Worm (Caenorhabditis elegans) whole organism, mixed stage, embryonic: ENCODE results near the gene T01H3.2.

Experiments
- cnd-1 ChIP-seq: fragments of 200-800 bp; sonication (Bioruptor generic); optimal IDR thresholded peaks from 2 replicates; lab custom pipeline; 2018; ENCODE audit warnings: mild to moderate bottlenecking, missing genetic modification characterization, missing compliant biosample characterization
- hlh-1 ChIP-seq: fragments of 150-350 bp; optimal IDR thresholded peaks from 2 replicates; lab custom pipeline; 2014; ENCODE audit warnings: missing biosample characterization, missing genetic modification reagents, missing genetic modification characterization
- lin-13 ChIP-seq: fragments of 150-350 bp; optimal IDR thresholded peaks from 2 replicates; lab custom pipeline; 2014; ENCODE audit warnings: missing biosample characterization, missing genetic modification characterization
- lsy-2 ChIP-seq: fragments of 150-350 bp; optimal IDR thresholded peaks from 2 replicates; lab custom pipeline; 2014; ENCODE audit warnings: missing biosample characterization, missing genetic modification characterization
- mep-1 ChIP-seq: fragments of 150-350 bp; optimal IDR thresholded peaks from 2 replicates; lab custom pipeline; 2017; ENCODE audit warnings: missing biosample characterization, missing genetic modification reagents, missing genetic modification characterization, inconsistent platforms
- nhr-12 ChIP-seq: fragments of 150-350 bp; optimal IDR thresholded peaks from 2 replicates; lab custom pipeline; 2014; ENCODE audit warnings: missing biosample characterization, missing genetic modification characterization
- nhr-237 ChIP-seq: fragments of 150-350 bp; optimal IDR thresholded peaks from 2 replicates; lab custom pipeline; 2014; ENCODE audit warnings: missing biosample characterization, missing genetic modification characterization
- nhr-76 ChIP-seq: sonication (generic microtip); optimal IDR thresholded peaks from 2 replicates; lab custom pipeline; 2017; ENCODE audit warnings: missing biosample characterization, missing genetic modification characterization
- unc-62 ChIP-seq: fragments of 150-350 bp; optimal IDR thresholded peaks from 2 replicates; lab custom pipeline; 2014; ENCODE audit warnings: missing biosample characterization, missing genetic modification reagents, missing genetic modification characterization

- TF ChIP-seq cnd-1 (tag; lab: Kevin White, UChicago) (no peak), nhr-76 (tag; lab: Kevin White, UChicago) (no peak), lin-13 (no peak), lsy-2 (tag; lab: Kevin White, UChicago) (no peak), unc-62 (no peak), nhr-12 (no peak), hlh-1 (tag; lab: Kevin White, UChicago) (no peak), nhr-237 (tag; lab: Kevin White, UChicago) (no peak), mep-1 (tag; lab: Kevin White, UChicago) (no peak)
These were observed 22.9 kb downstream of the T01H3.2 start, which contains the start of gene mdt-10 for ce11 chrII:7854942-7855341.
